Worm (Caenorhabditis elegans): Measurements from ENCODE around the gene let-4.
A peak's percentile ranks its signal among the peaks of the same experiment; 100 is the strongest.

let-4 gene

DNA sequence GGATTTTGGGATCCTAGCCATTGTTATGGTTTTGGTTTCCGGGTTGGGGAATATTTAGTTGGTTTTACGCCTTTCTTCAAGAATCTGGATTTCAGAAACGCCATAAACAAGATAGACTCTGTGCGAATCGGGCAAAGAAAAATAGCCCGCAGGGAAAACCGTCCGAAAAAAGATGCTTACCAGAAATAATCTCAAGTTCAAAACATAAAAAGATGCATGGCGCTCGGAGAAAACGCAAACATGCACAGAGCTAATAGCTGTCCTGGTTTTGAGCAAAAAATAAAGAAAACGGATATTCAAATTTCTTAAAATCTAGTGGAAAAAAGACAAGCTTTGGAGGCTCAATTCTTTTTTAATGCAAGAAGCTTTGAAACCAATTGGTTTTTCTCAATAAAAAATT, 21.5 kb downstream of the let-4 start, which contains the start of gene C44H4.6:
Gene C44H4.6 (minus strand): TSS at position 101 of the 400 bp plus-strand sequence.
- TF ChIP-seq pha-4 (tag; optimal IDR thresholded peaks at IDR 0.05) (no peak), K09A11.1 (tag; optimal IDR thresholded peaks at IDR 0.05; ENCODE audit: insufficient read depth) (no peak), zip-5 (tag; optimal IDR thresholded peaks at IDR 0.05) (no peak), gmeb-2 (tag; optimal IDR thresholded peaks at IDR 0.05) (no peak), che-1 (tag; optimal IDR thresholded peaks at IDR 0.05) (no peak), pros-1 (tag; optimal IDR thresholded peaks at IDR 0.05) (no peak), unc-42 (tag; optimal IDR thresholded peaks at IDR 0.05) (no peak), pag-3 (tag; optimal IDR thresholded peaks at IDR 0.05; ENCODE audit: borderline replicate concordance) (no peak), ceh-24 (tag; optimal IDR thresholded peaks at IDR 0.05) (no peak), sox-2 (GFP tag; IDR thresholded peaks at IDR 0.05) (no peak)

DNA sequence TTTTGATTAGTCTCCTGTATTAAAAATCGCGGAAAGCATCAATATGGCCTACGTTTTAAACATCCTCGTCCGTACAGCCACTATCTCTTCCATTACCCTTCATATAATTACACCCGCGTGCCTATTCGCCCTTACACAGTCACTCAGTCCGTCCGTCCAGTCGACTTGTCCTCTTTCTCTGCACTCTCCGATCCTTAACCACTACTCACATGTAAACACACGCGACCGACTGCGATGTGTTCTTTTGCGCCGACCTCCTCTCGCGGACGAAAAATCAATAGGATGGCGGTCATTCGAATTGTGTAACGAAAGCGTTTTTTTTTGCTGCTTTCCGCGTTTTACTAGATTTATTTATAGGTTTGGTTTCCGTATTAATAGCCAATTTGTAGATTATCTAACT, 24.9 kb downstream of the let-4 start, which contains the start of gene eor-2:
Gene eor-2 (plus strand): TSS at position 342 of the 400 bp plus-strand sequence.
- TF ChIP-seq pha-2 (tag; optimal IDR thresholded peaks at IDR 0.05) (no peak), zip-5 (tag; optimal IDR thresholded peaks at IDR 0.05) (no peak), sdc-2 (tag; optimal IDR thresholded peaks at IDR 0.05) (peak; percentile 74), ceh-2 (tag; optimal IDR thresholded peaks at IDR 0.05) (peak; percentile 37), F13H6.1 (tag; optimal IDR thresholded peaks at IDR 0.05) (peak; percentile 37), C08G9.2 (tag; optimal IDR thresholded peaks at IDR 0.05) (peak; percentile 44), ceh-19 (GFP tag; optimal IDR thresholded peaks at IDR 0.05) (peak; percentile 27), fkh-10 (GFP tag; optimal IDR thresholded peaks at IDR 0.05) (no peak), unc-86 (tag; optimal IDR thresholded peaks at IDR 0.05) (no peak), K09A11.1 (tag; optimal IDR thresholded peaks at IDR 0.05; ENCODE audit: insufficient read depth) (peak; percentile 13), ceh-14 (tag; optimal IDR thresholded peaks at IDR 0.05) (no peak), madf-2 (tag; optimal IDR thresholded peaks at IDR 0.05) (no peak), dve-1 (tag; optimal IDR thresholded peaks at IDR 0.05) (no peak), nhr-232 (tag; optimal IDR thresholded peaks at IDR 0.05) (no peak), ceh-48 (tag; optimal IDR thresholded peaks at IDR 0.05) (peak; percentile 91), ceh-18 (tag; optimal IDR thresholded peaks at IDR 0.05) (peak; percentile 24), syd-9 (tag; optimal IDR thresholded peaks at IDR 0.05) (peak; percentile 46), ttx-3 (tag; optimal IDR thresholded peaks at IDR 0.05) (no peak), rnt-1 (tag; optimal IDR thresholded peaks at IDR 0.05) (peak; percentile 17), fax-1 (tag; optimal IDR thresholded peaks at IDR 0.05) (no peak), pha-4 (tag; optimal IDR thresholded peaks at IDR 0.05) (no peak), unc-55 (GFP tag; optimal IDR thresholded peaks at IDR 0.05) (peak; percentile 61), tbx-2 (tag; optimal IDR thresholded peaks at IDR 0.05) (peak; percentile 42), ztf-16 (tag; optimal IDR thresholded peaks at IDR 0.05) (no peak), lin-11 (tag; optimal IDR thresholded peaks at IDR 0.05) (no peak), fkh-6 (tag; optimal IDR thresholded peaks at IDR 0.05) (no peak), ceh-24 (tag; optimal IDR thresholded peaks at IDR 0.05) (no peak), ceh-34 (tag; optimal IDR thresholded peaks at IDR 0.05) (peak; percentile 72), nfya-1 (tag; optimal IDR thresholded peaks at IDR 0.05) (peak; percentile 79), pros-1 (tag; optimal IDR thresholded peaks at IDR 0.05) (peak; percentile 30), ceh-45 (GFP tag; IDR thresholded peaks at IDR 0.05) (no peak), ref-2 (tag; optimal IDR thresholded peaks at IDR 0.05) (peak; percentile 49), pax-1 (tag; optimal IDR thresholded peaks at IDR 0.05) (peak; percentile 33), ceh-30 (tag; optimal IDR thresholded peaks at IDR 0.05) (no peak), ceh-31 (tag; optimal IDR thresholded peaks at IDR 0.05) (peak; percentile 86), nhr-11 (tag; optimal IDR thresholded peaks at IDR 0.05) (no peak), hlh-30 (tag; optimal IDR thresholded peaks at IDR 0.05; ENCODE audit: insufficient read depth) (peak; percentile 95), unc-3 (GFP tag; conservative IDR thresholded peaks at IDR 0.05) (no peak), unc-3 (tag; optimal IDR thresholded peaks at IDR 0.05) (no peak), lim-6 (tag; optimal IDR thresholded peaks at IDR 0.05) (no peak), unc-42 (tag; optimal IDR thresholded peaks at IDR 0.05) (peak; percentile 60)
